Fruit fly (Drosophila melanogaster): ENCODE results near the gene CG14929.

Gene CG14929

dm6 chr2L:11501427-11501968 is 18.1 kb upstream of the CG14929 start, which contains the start of gene spz4:
TSS of gene spz4 (plus strand) at chr2L:11501715.
- no peak for TF ChIP-seq dac (GFP tag; optimal IDR thresholded peaks at IDR 0.05)
- TF ChIP-seq CG11762 (GFP tag; optimal IDR thresholded peaks at IDR 0.05; ENCODE audit: insufficient read depth) = no peak
- TF ChIP-seq Smox (GFP tag; optimal IDR thresholded peaks at IDR 0.05) = no peak
- no peak for TF ChIP-seq CG16779 (tag; optimal IDR thresholded peaks at IDR 0.05)
- TF ChIP-seq Eip93F (GFP tag; optimal IDR thresholded peaks at IDR 0.05) = no peak
- TF ChIP-seq eg (GFP tag; IDR thresholded peaks at IDR 0.05) = peak; percentile 65
- no peak for TF ChIP-seq fd59A (GFP tag; optimal IDR thresholded peaks at IDR 0.05)
- no peak for TF ChIP-seq CG31627 (GFP tag; optimal IDR thresholded peaks at IDR 0.05)
- TF ChIP-seq CG3919 (GFP tag; optimal IDR thresholded peaks at IDR 0.05) = peak; percentile 9
- TF ChIP-seq Hr38 (GFP tag; optimal IDR thresholded peaks at IDR 0.05) = no peak
- no peak for TF ChIP-seq Eip75B (GFP tag; optimal IDR thresholded peaks at IDR 0.05)
- no peak for TF ChIP-seq achi (GFP tag; optimal IDR thresholded peaks at IDR 0.05)
- no peak for TF ChIP-seq CG9139 (GFP tag; optimal IDR thresholded peaks at IDR 0.05)
- TF ChIP-seq Lpt (GFP tag; optimal IDR thresholded peaks at IDR 0.05) = no peak
- peak; percentile 11 for TF ChIP-seq esn (GFP tag; optimal IDR thresholded peaks at IDR 0.05)
- TF ChIP-seq CG7368 (GFP tag; optimal IDR thresholded peaks at IDR 0.05) = no peak
- no peak for TF ChIP-seq spab (GFP tag; optimal IDR thresholded peaks at IDR 0.05)
- TF ChIP-seq CG8119 (GFP tag; IDR thresholded peaks at IDR 0.05) = peak; percentile 73
- peak; percentile 74 for TF ChIP-seq CG32006 (GFP tag; optimal IDR thresholded peaks at IDR 0.05)
- TF ChIP-seq Met (GFP tag; optimal IDR thresholded peaks at IDR 0.05) = no peak
- TF ChIP-seq CG3032 (tag; optimal IDR thresholded peaks at IDR 0.05) = no peak
- no peak for TF ChIP-seq CG6163 (GFP tag; IDR thresholded peaks at IDR 0.05)
- peak; percentile 6 for TF ChIP-seq CG8632 (GFP tag; optimal IDR thresholded peaks at IDR 0.05)
- TF ChIP-seq vri (GFP tag; optimal IDR thresholded peaks at IDR 0.05) = no peak
- no peak for TF ChIP-seq CG6808 (GFP tag; optimal IDR thresholded peaks at IDR 0.05)
- TF ChIP-seq svp (GFP tag) = peak; percentile 19
- peak; percentile 31 for TF ChIP-seq Hr4 (GFP tag; optimal IDR thresholded peaks at IDR 0.05)
- TF ChIP-seq CG15336 (GFP tag; IDR thresholded peaks at IDR 0.05) = peak; percentile 56
- TF ChIP-seq CG8319 (GFP tag; optimal IDR thresholded peaks at IDR 0.05) = no peak
- peak; percentile 15 for TF ChIP-seq CG6792 (GFP tag; optimal IDR thresholded peaks at IDR 0.05)
- TF ChIP-seq Ets96B (tag; optimal IDR thresholded peaks at IDR 0.05) = no peak
- peak; percentile 20 for TF ChIP-seq CG34406 (GFP tag; optimal IDR thresholded peaks at IDR 0.05)
- TF ChIP-seq CG1621 (tag; optimal IDR thresholded peaks at IDR 0.05) = no peak
- TF ChIP-seq CG6854 (GFP tag; optimal IDR thresholded peaks at IDR 0.05) = no peak
- no peak for TF ChIP-seq Ets21C (GFP tag; optimal IDR thresholded peaks at IDR 0.05)
- no peak for TF ChIP-seq fd85E (GFP tag; optimal IDR thresholded peaks at IDR 0.05)
- TF ChIP-seq net (GFP tag; optimal IDR thresholded peaks at IDR 0.05) = no peak
- TF ChIP-seq CG10631 (GFP tag; optimal IDR thresholded peaks at IDR 0.05) = peak; percentile 24
- TF ChIP-seq OdsH (GFP tag; optimal IDR thresholded peaks at IDR 0.05) = peak; percentile 27
- no peak for TF ChIP-seq CG11902 (GFP tag; optimal IDR thresholded peaks at IDR 0.05)
- peak; percentile 16 for TF ChIP-seq CG6276 (GFP tag; optimal IDR thresholded peaks at IDR 0.05)
- no peak for TF ChIP-seq Sox102F (GFP tag; optimal IDR thresholded peaks at IDR 0.05)
- TF ChIP-seq Blimp-1 (GFP tag; optimal IDR thresholded peaks at IDR 0.05) = no peak
- no peak for TF ChIP-seq fkh (GFP tag; optimal IDR thresholded peaks at IDR 0.05)
- no peak for TF ChIP-seq ss (GFP tag; optimal IDR thresholded peaks at IDR 0.05)
- TF ChIP-seq acj6 (GFP tag; optimal IDR thresholded peaks at IDR 0.05) = peak; percentile 18
- TF ChIP-seq Sox15 (GFP tag; optimal IDR thresholded peaks at IDR 0.05) = no peak
- TF ChIP-seq cyc (GFP tag; optimal IDR thresholded peaks at IDR 0.05) = no peak
- TF ChIP-seq CG4318 (GFP tag; optimal IDR thresholded peaks at IDR 0.05) = peak; percentile 20
- peak; percentile 45; the same call in 1 of the 2 replicates for TF ChIP-seq CG11294 (GFP tag; IDR thresholded peaks at IDR 0.05)
- TF ChIP-seq pdm3 (GFP tag; optimal IDR thresholded peaks at IDR 0.05) = no peak
- TF ChIP-seq lz (GFP tag; optimal IDR thresholded peaks at IDR 0.05) = no peak
